Fruit fly (Drosophila melanogaster) whole organism: Measurements from ENCODE around the gene spn-F.

ENCODE experiments used
- CG8478 ChIP-seq: fragments of >200 bp; optimal IDR thresholded peaks from 2 replicates; lab custom pipeline; 2018; ENCODE audit warnings: inconsistent platforms
- Dll ChIP-seq: fragments of >200 bp; optimal IDR thresholded peaks from 2 replicates; lab custom pipeline; 2017
- EcR ChIP-seq, 2 experiments: fragments of >200 bp; optimal IDR thresholded peaks; 2 replicates each; lab custom pipeline; 2017; ENCODE audit warnings: missing biosample characterization in 2 of 2, missing genetic modification characterization in 2 of 2, missing genetic modification reagents in 2 of 2
- pan ChIP-seq: fragments of >200 bp; optimal IDR thresholded peaks from 2 replicates; lab custom pipeline; 2017
- psq ChIP-seq: fragments of >200 bp; optimal IDR thresholded peaks from 2 replicates; lab custom pipeline; 2017
- usp ChIP-seq: fragments of >200 bp; optimal IDR thresholded peaks from 2 replicates; lab custom pipeline; 2017; ENCODE audit warnings: missing biosample characterization, missing genetic modification characterization, mixed read lengths

Gene spn-F

DNA sequence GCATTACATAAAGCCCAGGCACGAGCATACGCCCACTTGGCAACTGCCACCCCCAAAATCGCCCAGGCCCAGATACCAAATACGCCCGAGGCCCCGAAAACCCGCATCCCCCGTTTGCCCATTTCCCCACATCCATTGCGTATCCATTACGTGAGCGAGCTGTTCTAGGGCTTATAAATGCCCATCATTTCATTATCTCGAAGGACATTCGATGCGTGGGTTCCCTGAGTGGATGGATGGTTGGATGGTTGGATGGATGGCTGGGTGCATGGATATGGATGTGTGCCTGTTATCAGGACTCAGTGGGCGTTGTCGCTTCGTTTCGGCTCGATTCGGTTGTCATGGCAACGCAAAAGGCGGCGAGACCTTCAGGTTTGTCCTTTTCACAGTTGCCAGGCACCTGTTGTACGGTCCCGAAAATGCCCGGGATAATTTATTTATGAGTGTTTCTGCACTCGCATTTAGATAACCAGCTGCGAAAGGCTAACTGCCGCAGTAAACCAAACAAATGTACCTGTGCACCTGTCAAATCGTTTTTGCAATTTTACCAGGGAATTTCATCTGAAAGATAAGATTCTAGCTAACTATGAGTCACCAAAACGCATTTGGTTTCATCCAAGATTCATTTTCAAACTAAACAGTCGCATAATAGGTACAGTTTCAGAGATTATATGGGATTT lies 31.9 kb upstream of the spn-F start:
- no peak for TF ChIP-seq Dll (lab: Kevin White, UChicago)
- TF ChIP-seq EcR (GFP tag; optimal IDR thresholded peaks at IDR 0.05; lab: Kevin White, UChicago): no peak
- TF ChIP-seq usp: no peak
- no peak for TF ChIP-seq psq (lab: Kevin White, UChicago)
- no peak for TF ChIP-seq CG8478
- no peak for TF ChIP-seq pan (lab: Kevin White, UChicago)

DNA sequence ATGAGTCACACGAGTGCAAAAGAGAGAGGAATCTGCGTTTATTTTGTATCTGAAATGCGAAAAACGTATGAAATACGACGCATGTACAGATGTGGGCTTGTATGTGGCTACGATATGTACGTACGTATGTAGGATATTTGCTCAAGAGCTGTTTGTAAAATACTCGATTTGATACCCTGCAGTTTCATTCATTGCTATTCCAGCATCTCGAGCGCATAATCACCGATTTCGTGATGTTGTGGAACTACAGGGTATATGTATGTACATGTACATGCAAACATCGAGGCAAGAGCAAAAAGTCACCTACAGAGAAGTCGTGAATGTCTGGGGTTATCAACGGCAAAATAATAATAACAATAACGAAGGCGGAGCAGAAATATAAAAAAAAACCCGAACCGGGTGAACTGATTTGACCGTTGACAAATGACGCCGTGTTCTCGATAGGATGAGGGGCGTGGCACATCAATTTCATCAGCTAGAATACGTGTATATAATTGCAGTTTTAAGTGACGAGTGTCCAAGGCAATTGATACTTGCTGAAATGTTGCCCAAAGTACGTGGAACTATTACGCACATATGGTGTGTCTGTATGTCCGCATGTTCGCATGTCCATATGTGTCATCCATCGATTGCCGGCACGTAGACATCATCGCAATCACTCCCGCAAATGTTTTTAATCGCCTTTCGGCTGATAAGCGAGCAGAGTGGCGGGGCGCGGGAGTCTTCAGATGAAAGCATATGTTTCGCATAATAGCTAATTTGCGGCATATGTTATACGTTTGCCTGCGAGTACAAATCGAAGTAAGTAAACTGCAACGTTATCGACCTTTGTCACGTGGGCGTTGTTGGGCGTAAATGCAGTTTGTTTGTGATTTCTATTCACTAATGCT lies 30.7 kb upstream of the spn-F start:
- TF ChIP-seq CG8478 (no peak), pan (lab: Kevin White, UChicago) (no peak), Dll (lab: Kevin White, UChicago) (no peak), EcR (GFP tag; optimal IDR thresholded peaks at IDR 0.05; lab: Kevin White, UChicago) (no peak), psq (lab: Kevin White, UChicago) (no peak), usp (no peak)

DNA sequence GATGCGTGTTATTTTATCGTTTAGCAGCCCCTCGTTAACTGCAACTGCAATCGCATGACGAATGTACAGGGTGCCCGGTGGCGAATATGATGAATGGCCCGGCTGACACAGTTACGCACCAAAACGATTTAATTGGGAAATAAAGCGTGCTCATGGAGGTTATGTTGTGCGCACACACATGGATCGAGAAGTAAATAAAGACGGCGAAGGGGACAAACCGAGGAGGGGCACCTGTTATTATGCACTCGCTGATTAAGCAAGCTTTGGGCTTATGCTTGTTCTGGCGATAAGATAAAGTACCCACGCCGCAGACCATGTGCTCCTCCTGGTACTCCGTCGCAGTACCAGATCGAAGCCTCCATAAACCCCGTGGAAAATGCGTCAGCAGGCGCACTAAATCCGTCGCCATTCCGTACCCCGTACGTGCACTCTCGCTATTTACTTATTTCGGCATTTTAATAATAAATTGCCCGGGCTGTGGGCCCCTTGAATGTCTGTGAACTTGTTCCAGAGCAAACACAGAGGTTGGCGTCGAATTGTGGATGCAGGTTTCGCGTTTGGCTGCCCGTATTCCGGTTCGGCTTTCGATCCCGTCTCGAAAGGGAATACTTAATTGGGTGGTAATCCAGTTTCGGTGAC lies 29.8 kb upstream of the spn-F start:
- no peak for TF ChIP-seq pan (lab: Kevin White, UChicago)
- TF ChIP-seq psq (lab: Kevin White, UChicago): no peak
- TF ChIP-seq EcR (GFP tag; optimal IDR thresholded peaks at IDR 0.05; lab: Kevin White, UChicago): no peak
- TF ChIP-seq CG8478: no peak
- no peak for TF ChIP-seq usp
- no peak for TF ChIP-seq Dll (lab: Kevin White, UChicago)

DNA sequence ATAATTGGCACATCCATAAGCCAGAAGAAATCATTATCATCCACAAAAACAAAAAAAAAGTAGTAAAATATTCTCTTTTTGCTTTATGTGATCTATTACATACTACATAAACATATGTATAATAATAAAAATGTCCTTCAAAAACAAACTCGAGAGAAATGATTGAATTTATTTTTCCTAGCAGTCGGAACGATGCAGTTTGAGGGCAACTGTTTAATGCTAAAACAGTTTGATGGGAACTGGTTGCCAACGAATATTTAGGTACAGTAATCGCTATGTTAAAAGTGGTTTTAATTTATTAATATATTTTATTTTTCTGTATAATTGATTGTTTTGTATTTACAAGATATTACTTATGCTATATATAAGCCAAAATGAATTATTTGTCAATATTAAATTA lies 23.8 kb upstream of the spn-F start:
- TF ChIP-seq usp (no peak), CG8478 (no peak), psq (lab: Kevin White, UChicago) (no peak), Dll (lab: Kevin White, UChicago) (no peak), pan (lab: Kevin White, UChicago) (no peak), EcR (GFP tag; optimal IDR thresholded peaks at IDR 0.05; lab: Kevin White, UChicago) (no peak)

DNA sequence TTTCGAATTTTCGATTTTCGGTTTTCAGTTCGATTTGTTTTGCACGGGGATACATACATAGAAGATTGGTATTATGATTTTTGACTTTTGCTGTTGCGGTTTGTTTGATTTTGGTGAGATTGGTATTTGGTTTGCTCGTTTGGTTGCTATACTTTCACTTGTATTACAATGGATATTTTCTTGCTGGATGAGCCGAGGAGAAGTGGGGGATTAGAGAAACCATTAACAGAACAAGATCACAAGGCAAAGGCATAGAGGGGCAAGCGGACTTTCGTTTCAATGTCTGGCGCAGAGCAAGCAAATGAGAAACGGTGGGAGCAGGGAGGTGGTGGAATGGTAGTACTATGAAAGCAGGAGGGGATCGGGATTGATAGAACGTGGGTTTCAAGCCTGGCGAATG lies 22.7 kb upstream of the spn-F start, which contains the start of gene CG15563:
CG15563 (minus strand) TSS at position 101 of the 400 bp plus-strand sequence.
- TF ChIP-seq CG8478 (no peak), usp (no peak), pan (lab: Kevin White, UChicago) (no peak), psq (lab: Kevin White, UChicago) (no peak), Dll (lab: Kevin White, UChicago) (no peak), EcR (GFP tag; optimal IDR thresholded peaks at IDR 0.05; lab: Kevin White, UChicago) (no peak)

DNA sequence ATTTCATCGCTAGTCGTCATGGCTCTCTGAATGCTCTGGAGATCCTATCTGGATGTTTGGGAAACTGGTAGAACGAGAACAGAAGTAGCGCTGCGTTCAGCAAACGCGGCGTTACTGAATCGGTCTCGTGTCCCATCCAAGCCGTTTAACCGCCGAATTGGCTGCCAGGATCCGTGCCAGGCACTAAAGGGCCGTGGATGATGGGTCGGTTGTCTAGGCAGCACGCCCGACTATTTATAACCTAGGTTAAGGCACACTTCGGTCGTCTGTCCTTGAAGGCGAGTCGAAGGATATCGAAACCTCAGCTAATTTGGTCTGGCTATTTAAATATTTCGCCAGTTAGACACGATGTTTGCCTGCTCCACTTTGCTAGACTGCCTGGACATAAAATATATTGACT lies 19.7 kb upstream of the spn-F start, which contains the start of gene CG15564:
CG15564 (minus strand) TSS at position 101 of the 400 bp plus-strand sequence.
- no peak for TF ChIP-seq psq (lab: Kevin White, UChicago)
- no peak for TF ChIP-seq CG8478
- no peak for TF ChIP-seq EcR (GFP tag; optimal IDR thresholded peaks at IDR 0.05; lab: Kevin White, UChicago)
- no peak for TF ChIP-seq Dll (lab: Kevin White, UChicago)
- no peak for TF ChIP-seq pan (lab: Kevin White, UChicago)
- TF ChIP-seq usp: no peak

DNA sequence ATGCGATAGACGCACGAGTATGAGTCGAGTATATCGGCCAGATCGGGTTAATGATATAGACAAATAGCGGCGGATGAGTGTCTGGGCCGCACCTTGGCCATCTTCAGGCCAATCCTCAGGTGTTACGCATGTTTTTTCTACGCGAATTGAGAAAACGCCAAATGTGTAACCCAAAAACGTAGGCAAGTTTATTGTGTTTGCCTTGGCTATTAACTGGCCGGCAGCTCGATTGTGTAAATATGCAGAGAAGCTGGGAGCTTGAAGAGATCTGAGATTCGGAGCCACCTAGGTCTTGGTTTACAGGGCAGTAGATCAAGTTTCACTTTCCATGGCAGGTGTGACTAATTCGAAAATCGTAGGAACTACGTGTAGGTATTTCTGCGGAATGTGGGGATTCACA lies 14.9 kb upstream of the spn-F start:
- no peak for TF ChIP-seq pan (lab: Kevin White, UChicago)
- no peak for TF ChIP-seq psq (lab: Kevin White, UChicago)
- no peak for TF ChIP-seq CG8478
- TF ChIP-seq usp: no peak
- no peak for TF ChIP-seq Dll (lab: Kevin White, UChicago)
- no peak for TF ChIP-seq EcR (GFP tag; optimal IDR thresholded peaks at IDR 0.05; lab: Kevin White, UChicago)

DNA sequence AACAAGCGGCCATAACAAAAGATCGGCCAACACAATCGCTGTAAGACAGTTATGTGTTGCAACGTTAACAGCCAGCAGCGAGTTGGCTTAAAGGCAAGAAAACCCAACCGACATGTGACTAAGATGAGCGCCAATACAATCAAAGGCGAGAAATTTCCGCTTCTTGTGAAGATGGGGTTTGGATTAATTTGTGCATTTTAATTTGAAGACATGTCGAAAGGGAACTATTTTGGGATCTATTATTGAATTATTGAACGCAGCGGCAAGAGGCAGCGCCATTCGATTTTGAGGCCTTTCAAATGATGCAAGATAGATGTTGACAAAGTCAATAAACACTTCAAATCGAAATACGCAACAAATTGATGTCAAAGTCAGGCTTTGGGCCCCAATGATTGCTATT lies 13.8 kb upstream of the spn-F start:
- TF ChIP-seq psq (lab: Kevin White, UChicago): no peak
- TF ChIP-seq Dll (lab: Kevin White, UChicago): no peak
- no peak for TF ChIP-seq usp
- TF ChIP-seq EcR (GFP tag; optimal IDR thresholded peaks at IDR 0.05; lab: Kevin White, UChicago): no peak
- no peak for TF ChIP-seq CG8478
- no peak for TF ChIP-seq pan (lab: Kevin White, UChicago)

DNA sequence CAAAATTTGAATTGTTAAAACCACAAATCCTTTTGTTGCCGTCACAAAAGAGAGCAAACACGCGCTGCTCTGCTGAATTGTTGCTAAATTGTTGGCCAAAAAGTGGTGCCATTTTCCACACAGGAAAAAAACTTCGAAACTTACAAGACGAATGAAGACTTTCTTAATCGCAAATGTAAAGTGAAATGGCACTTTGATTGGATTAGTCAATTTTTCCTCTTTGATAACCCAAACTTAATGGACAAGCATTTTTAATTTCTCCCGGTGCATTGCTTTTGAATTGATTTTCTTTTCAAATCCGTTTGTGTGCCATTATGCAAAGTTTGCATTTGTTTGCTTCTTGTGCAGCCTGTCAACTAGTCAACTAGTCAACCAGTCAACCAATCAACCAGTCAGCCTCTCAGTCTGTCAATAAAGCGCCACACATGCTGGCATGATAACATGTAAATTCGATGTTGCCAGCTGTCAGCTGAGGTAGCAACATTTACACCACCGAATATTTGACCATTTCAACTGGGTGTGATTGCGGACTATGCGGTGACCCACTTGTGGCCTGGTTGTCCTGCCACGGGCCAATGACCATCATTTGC lies 11.8 kb upstream of the spn-F start:
- TF ChIP-seq Dll (lab: Kevin White, UChicago) (no peak), psq (lab: Kevin White, UChicago) (no peak), EcR (GFP tag; optimal IDR thresholded peaks at IDR 0.05; lab: Kevin White, UChicago) (no peak), usp (no peak), CG8478 (no peak), pan (lab: Kevin White, UChicago) (no peak)

DNA sequence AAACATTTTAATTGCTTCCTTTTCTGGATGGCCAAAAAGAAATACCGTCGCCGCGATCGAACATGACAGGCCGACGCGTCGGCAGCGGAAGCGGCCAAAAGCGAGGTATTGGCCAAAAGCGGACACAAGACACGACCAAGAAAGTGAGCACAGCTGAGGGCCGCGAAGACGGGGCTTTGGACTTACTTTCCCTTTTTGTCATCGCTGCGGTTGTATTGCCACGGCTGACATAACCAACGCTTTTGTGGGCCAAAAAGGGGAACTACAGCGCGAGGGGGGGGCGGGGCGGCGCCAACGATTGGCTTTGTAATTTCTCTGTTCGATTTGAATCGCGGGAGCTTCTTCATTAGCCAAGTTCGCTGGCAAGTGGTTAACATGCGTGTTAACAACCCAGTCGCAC lies 9.1 kb upstream of the spn-F start:
- TF ChIP-seq Dll (lab: Kevin White, UChicago) (no peak), EcR (GFP tag; optimal IDR thresholded peaks at IDR 0.05; lab: Kevin White, UChicago) (no peak), psq (lab: Kevin White, UChicago) (no peak), usp (no peak)

DNA sequence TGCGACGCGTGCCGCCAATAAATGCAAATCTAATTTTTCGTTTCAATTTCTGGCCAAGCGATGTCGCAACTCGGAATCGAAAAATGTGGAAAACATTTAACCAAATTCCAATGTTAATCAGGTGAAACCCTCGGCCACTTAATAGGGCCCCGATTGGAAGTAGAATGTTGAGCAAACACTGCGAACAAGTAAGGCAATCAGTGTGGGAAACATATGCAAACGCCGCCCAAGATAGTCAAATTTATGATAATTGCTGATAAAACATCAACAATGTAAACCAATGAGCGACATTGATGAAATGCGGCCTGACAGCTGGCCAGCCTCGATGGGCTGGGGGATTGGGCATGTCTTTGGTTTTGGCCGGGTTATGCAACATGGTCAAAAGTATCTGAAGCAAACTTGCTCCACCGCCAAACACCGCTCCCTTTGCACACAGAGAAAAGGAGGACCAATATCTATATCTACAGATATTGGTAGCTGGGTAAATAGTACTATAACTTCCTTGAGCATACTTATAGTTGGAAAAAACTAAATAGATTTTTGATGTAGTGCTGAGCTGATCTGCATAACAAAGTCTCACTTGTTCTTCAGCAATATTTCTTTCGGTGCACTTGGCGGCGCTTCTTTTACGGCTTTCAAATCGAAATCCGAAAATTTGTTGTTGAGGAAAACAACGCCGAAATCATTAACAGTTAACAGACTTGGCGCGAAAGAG lies 7.5 kb upstream of the spn-F start:
- TF ChIP-seq usp: no peak
- TF ChIP-seq Dll (lab: Kevin White, UChicago): no peak
- no peak for TF ChIP-seq pan (lab: Kevin White, UChicago)
- TF ChIP-seq EcR (GFP tag; optimal IDR thresholded peaks at IDR 0.05; lab: Kevin White, UChicago): no peak
- no peak for TF ChIP-seq psq (lab: Kevin White, UChicago)
- no peak for TF ChIP-seq CG8478
